Worm (Caenorhabditis elegans) whole organism, L2 larva: ENCODE data around the gene B0001.2.
"Not testable (repeated sequence)": the region's sequence is repeated elsewhere in the genome, so short reads cannot be mapped to it uniquely, and the experiment has no call there.

Experiments used
- R02D3.7 ChIP-seq: fragments of 150-350 bp; optimal IDR thresholded peaks from 2 replicates; lab custom pipeline; 2014; ENCODE audit warnings: missing biosample characterization, missing genetic modification characterization
- Y55F3AM.14 ChIP-seq: fragments of 200-800 bp; sonication (Bioruptor generic); optimal IDR thresholded peaks from 2 replicates; lab custom pipeline; 2018; ENCODE audit warnings: mild to moderate bottlenecking, missing genetic modification characterization, missing compliant biosample characterization
- alr-1 ChIP-seq: fragments of 150-350 bp; optimal IDR thresholded peaks from 2 replicates; lab custom pipeline; 2014; ENCODE audit warnings: missing biosample characterization, missing genetic modification characterization
- aly-2 ChIP-seq: fragments of 150-350 bp; optimal IDR thresholded peaks from 2 replicates; lab custom pipeline; 2014; ENCODE audit warnings: missing biosample characterization, missing genetic modification characterization
- blmp-1 ChIP-seq: sonication (generic microtip); optimal IDR thresholded peaks from 2 replicates; lab custom pipeline; 2017; ENCODE audit warnings: missing genetic modification characterization, mild to moderate bottlenecking, missing compliant biosample characterization, antibody characterized with exemption, moderate library complexity; ENCODE audit not compliant: insufficient read depth
- ceh-16 ChIP-seq: fragments of 150-350 bp; optimal IDR thresholded peaks from 2 replicates; lab custom pipeline; 2014; ENCODE audit warnings: missing biosample characterization, missing genetic modification characterization
- crh-2 ChIP-seq: sonication (generic microtip); optimal IDR thresholded peaks from 2 replicates; lab custom pipeline; 2017; ENCODE audit warnings: missing biosample characterization, missing genetic modification characterization
- dmd-4 ChIP-seq: sonication (generic microtip); optimal IDR thresholded peaks from 2 replicates; lab custom pipeline; 2017; ENCODE audit warnings: missing biosample characterization, missing genetic modification characterization
- elt-1 ChIP-seq: fragments of 150-350 bp; optimal IDR thresholded peaks from 2 replicates; lab custom pipeline; 2014; ENCODE audit warnings: missing biosample characterization, missing genetic modification characterization
- elt-3 ChIP-seq: sonication (generic microtip); optimal IDR thresholded peaks from 2 replicates; lab custom pipeline; 2017; ENCODE audit warnings: missing biosample characterization, missing genetic modification characterization
- fos-1 ChIP-seq: fragments of 150-350 bp; optimal IDR thresholded peaks from 2 replicates; lab custom pipeline; 2014; ENCODE audit warnings: missing biosample characterization, missing genetic modification characterization
- gmeb-1 ChIP-seq: fragments of 150-350 bp; optimal IDR thresholded peaks from 2 replicates; lab custom pipeline; 2014; ENCODE audit warnings: missing biosample characterization, missing genetic modification characterization
- lin-11 ChIP-seq: fragments of 150-350 bp; sonication (generic microtip); optimal IDR thresholded peaks from 2 replicates; lab custom pipeline; 2014; ENCODE audit warnings: missing biosample characterization, missing genetic modification characterization, inconsistent platforms, mixed read lengths
- lin-13 ChIP-seq: fragments of 150-350 bp; optimal IDR thresholded peaks from 2 replicates; lab custom pipeline; 2014; ENCODE audit warnings: missing biosample characterization, missing genetic modification reagents, missing genetic modification characterization
- lin-39 ChIP-seq: fragments of 150-350 bp; optimal IDR thresholded peaks from 2 replicates; lab custom pipeline; 2014; ENCODE audit warnings: missing biosample characterization, missing genetic modification reagents, missing genetic modification characterization
- lsy-2 ChIP-seq, 2 experiments: fragments of 150-350 bp in 1 of 2; sonication (generic microtip) in 1 of 2; optimal IDR thresholded peaks; 2 replicates each; lab custom pipeline; 2014 to 2017; ENCODE audit warnings: missing biosample characterization in 2 of 2, missing genetic modification characterization in 2 of 2
- mab-5 ChIP-seq: fragments of 150-350 bp; optimal IDR thresholded peaks from 2 replicates; lab custom pipeline; 2014; ENCODE audit warnings: missing biosample characterization, missing genetic modification characterization
- nhr-11 ChIP-seq: fragments of 150-350 bp; optimal IDR thresholded peaks from 2 replicates; lab custom pipeline; 2014; ENCODE audit warnings: missing biosample characterization, missing genetic modification characterization
- nhr-12 ChIP-seq: fragments of 150-350 bp; optimal IDR thresholded peaks from 2 replicates; lab custom pipeline; 2014; ENCODE audit warnings: missing biosample characterization, missing genetic modification characterization
- nhr-129 ChIP-seq: fragments of 150-350 bp; optimal IDR thresholded peaks from 2 replicates; lab custom pipeline; 2014; ENCODE audit warnings: missing biosample characterization, missing genetic modification characterization
- nhr-21 ChIP-seq: fragments of 150-350 bp; optimal IDR thresholded peaks from 2 replicates; lab custom pipeline; 2014; ENCODE audit warnings: missing biosample characterization, missing genetic modification characterization
- nhr-6 ChIP-seq: fragments of 150-350 bp; optimal IDR thresholded peaks from 2 replicates; lab custom pipeline; 2014; ENCODE audit warnings: missing biosample characterization, missing genetic modification characterization
- peb-1 ChIP-seq: fragments of 150-350 bp; optimal IDR thresholded peaks from 2 replicates; lab custom pipeline; 2014; ENCODE audit warnings: missing biosample characterization, missing genetic modification characterization
- sem-4 ChIP-seq: fragments of 150-350 bp; optimal IDR thresholded peaks from 2 replicates; lab custom pipeline; 2014; ENCODE audit warnings: missing biosample characterization, missing genetic modification reagents, missing genetic modification characterization
- skn-1 ChIP-seq: sonication (generic microtip); optimal IDR thresholded peaks from 2 replicates; lab custom pipeline; 2017; ENCODE audit warnings: missing biosample characterization, missing genetic modification characterization
- sma-3 ChIP-seq: sonication (generic microtip); optimal IDR thresholded peaks from 2 replicates; lab custom pipeline; 2016; ENCODE audit warnings: missing genetic modification reagents, missing genetic modification characterization, missing compliant biosample characterization
- sma-9 ChIP-seq, 2 experiments: fragments of 150-350 bp in 1 of 2; sonication (generic microtip) in 1 of 2; optimal IDR thresholded peaks; 2 replicates each; lab custom pipeline; 2014 to 2016; ENCODE audit warnings: missing genetic modification characterization in 2 of 2, mild to moderate bottlenecking in 1 of 2, missing biosample characterization in 1 of 2, missing compliant biosample characterization in 1 of 2, missing genetic modification reagents in 1 of 2, moderate library complexity in 1 of 2
- snpc-4 ChIP-seq: fragments of 150-350 bp; optimal IDR thresholded peaks from 2 replicates; lab custom pipeline; 2014; ENCODE audit warnings: missing biosample characterization, missing genetic modification characterization
- unc-55 ChIP-seq: fragments of 150-350 bp; sonication (generic microtip); optimal IDR thresholded peaks from 3 replicates; lab custom pipeline; 2014; ENCODE audit warnings: missing biosample characterization, missing genetic modification reagents, missing genetic modification characterization
- unc-62 ChIP-seq: fragments of 150-350 bp; optimal IDR thresholded peaks from 2 replicates; lab custom pipeline; 2014; ENCODE audit warnings: missing biosample characterization, missing genetic modification reagents, missing genetic modification characterization
- zag-1 ChIP-seq: fragments of 150-350 bp; optimal IDR thresholded peaks from 2 replicates; lab custom pipeline; 2014; ENCODE audit warnings: missing biosample characterization, missing genetic modification characterization
- ztf-1 ChIP-seq: fragments of 200-800 bp; sonication (Bioruptor generic); conservative IDR thresholded peaks from 2 replicates; pipeline ENCODE4 v1.3.6; 2022; ENCODE audit warnings: missing genetic modification characterization, missing compliant biosample characterization
- ztf-11 ChIP-seq: sonication (generic microtip); optimal IDR thresholded peaks from 2 replicates; lab custom pipeline; 2017; ENCODE audit warnings: missing biosample characterization, missing genetic modification characterization

B0001.2 gene

ce11 chrIV:12196608-12197007, 45.8 kb upstream of the B0001.2 start:
- peak; percentile 23 for TF ChIP-seq fos-1
- TF ChIP-seq alr-1 (tag; lab: Kevin White, UChicago) = no peak
- TF ChIP-seq elt-3 = no peak
- TF ChIP-seq nhr-129 = peak; percentile 17

DNA sequence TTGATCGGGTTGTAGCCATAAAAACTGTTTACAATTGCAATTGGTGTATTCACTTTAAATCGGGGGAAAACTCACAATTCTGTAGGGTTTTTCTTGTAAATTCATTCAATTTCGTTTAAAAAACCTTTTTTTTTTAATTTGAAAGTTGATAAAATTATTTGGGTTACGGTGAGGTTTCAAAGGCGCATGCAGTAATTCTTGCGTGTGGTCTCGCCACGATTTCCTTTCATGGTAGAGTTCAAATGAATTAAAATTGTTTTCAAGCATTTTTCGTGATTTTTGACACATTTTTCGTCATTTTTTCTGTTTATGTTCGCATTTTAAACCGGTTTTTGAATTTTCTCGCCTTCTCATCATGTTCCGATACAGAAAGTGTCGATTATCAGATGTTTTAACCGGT, 43.9 kb upstream of the B0001.2 start:
- no peak for TF ChIP-seq elt-3
- TF ChIP-seq unc-55 = no peak
- no peak for TF ChIP-seq lsy-2 (tag; optimal IDR thresholded peaks at IDR 0.05; lab: Kevin White, UChicago)
- no peak for TF ChIP-seq unc-62
- no peak for TF ChIP-seq aly-2 (tag; lab: Kevin White, UChicago)
- TF ChIP-seq zag-1 (tag; lab: Kevin White, UChicago) = no peak
- TF ChIP-seq R02D3.7 (tag; lab: Kevin White, UChicago) = no peak
- TF ChIP-seq dmd-4 (tag; lab: Kevin White, UChicago) = no peak
- TF ChIP-seq ztf-1 (GFP tag; lab: Robert Waterston, UW) = no peak
- TF ChIP-seq ceh-16 (tag; lab: Kevin White, UChicago) = no peak

ce11 chrIV:12193338-12193737, 42.6 kb upstream of the B0001.2 start:
- no peak for TF ChIP-seq nhr-12 (tag; lab: Kevin White, UChicago)
- TF ChIP-seq sem-4 (tag; lab: Kevin White, UChicago) = no peak
- TF ChIP-seq mab-5 (tag; lab: Kevin White, UChicago) = no peak
- TF ChIP-seq alr-1 (tag; lab: Kevin White, UChicago) = no peak
- TF ChIP-seq lin-11 (tag; lab: Kevin White, UChicago) = no peak
- TF ChIP-seq lin-39 (tag; lab: Kevin White, UChicago) = no peak
- no peak for TF ChIP-seq ztf-11
- no peak for TF ChIP-seq sma-9 (GFP tag; optimal IDR thresholded peaks at IDR 0.05; lab: Kevin White, UChicago)
- no peak for TF ChIP-seq sma-9 (tag; optimal IDR thresholded peaks at IDR 0.05; lab: Kevin White, UChicago)
- no peak for TF ChIP-seq dmd-4 (tag; lab: Kevin White, UChicago)
- TF ChIP-seq snpc-4 (tag; lab: Kevin White, UChicago) = no peak
- TF ChIP-seq gmeb-1 = no peak
- TF ChIP-seq Y55F3AM.14 (GFP tag; lab: Kevin White, UChicago) = no peak
- TF ChIP-seq zag-1 (tag; lab: Kevin White, UChicago) = no peak
- TF ChIP-seq ztf-1 (GFP tag; lab: Robert Waterston, UW) = no peak
- TF ChIP-seq nhr-21 (tag; lab: Kevin White, UChicago) = no peak
- no peak for TF ChIP-seq lin-13 (GFP tag; lab: Kevin White, UChicago)
- no peak for TF ChIP-seq blmp-1
- no peak for TF ChIP-seq unc-62
- TF ChIP-seq skn-1 (tag; lab: Kevin White, UChicago) = no peak
- TF ChIP-seq elt-1 = no peak

DNA sequence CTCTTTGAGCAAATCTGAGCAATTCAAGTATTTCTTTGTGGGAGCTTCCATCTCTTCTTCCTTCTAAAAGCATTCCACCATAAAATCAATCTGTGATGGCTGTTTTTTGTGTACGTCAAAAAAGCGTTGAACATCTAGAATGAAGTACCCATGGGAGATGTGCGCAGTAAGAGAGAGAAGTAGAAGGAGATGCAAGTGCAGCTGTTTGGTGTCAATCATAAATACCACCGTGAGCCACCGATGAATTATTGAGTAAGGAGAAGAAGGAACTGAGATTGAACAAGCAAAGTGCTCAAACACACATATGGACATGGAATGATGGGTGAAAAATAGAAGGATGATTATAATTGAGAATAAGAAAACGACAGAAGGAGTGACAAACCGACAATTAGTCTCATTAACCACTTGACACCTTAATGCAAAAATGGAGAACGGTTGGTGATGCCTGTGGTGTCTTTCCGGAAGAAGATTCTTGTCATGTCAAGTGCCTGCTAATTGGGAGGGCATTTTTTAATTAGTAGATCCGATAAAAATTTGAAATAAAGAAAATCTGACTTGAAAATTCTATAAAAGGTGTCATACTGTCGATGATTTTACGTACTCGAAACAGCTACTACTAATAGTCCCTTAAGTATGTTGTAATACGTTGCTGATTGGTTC, 41.5 kb upstream of the B0001.2 start:
- TF ChIP-seq blmp-1 = no peak
- no peak for TF ChIP-seq Y55F3AM.14 (GFP tag; lab: Kevin White, UChicago)
- TF ChIP-seq unc-55 = no peak
- TF ChIP-seq dmd-4 (tag; lab: Kevin White, UChicago) = no peak
- peak; percentile 21 for TF ChIP-seq mab-5 (tag; lab: Kevin White, UChicago)
- no peak for TF ChIP-seq aly-2 (tag; lab: Kevin White, UChicago)
- TF ChIP-seq nhr-11 (tag; lab: Kevin White, UChicago) = no peak
- peak; percentile 56 for TF ChIP-seq nhr-129
- TF ChIP-seq, all 48 proteins: peak for 2

- not testable (repeated sequence) for TF ChIP-seq nhr-6 (tag; lab: Kevin White, UChicago); elt-3; crh-2 (tag; lab: Kevin White, UChicago)
- TF ChIP-seq, all 48 proteins: peak for 0; not testable (repeated sequence) for 48
Observed at ce11 chrIV:12178235-12178634, 27.5 kb upstream of the B0001.2 start, which contains the start of gene nlr-1. Gene nlr-1 (minus strand): TSS chrIV:12178335.

DNA sequence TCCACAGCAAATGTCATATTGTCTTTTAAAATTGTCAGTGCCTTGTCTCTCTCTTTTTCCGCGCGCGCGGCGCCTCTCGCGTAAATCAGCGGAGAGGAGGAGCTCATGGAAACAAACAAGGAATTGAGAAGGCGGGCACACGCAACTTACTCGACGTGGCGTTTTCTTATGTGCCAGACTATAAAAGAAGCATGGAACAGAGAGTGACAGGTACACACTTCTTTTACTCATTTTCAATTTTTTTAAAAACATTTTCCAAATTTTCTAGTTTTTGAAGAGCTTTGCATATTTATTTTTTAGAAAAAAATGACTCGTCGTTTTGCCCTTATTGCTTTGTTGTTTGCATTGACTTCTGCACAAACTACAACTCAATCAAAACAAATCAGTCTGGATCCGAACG, 17.2 kb upstream of the B0001.2 start, which contains the start of gene F20B10.3:
F20B10.3 (plus strand) TSS at position 301 of the 400 bp plus-strand sequence.
- no peak for TF ChIP-seq peb-1 (tag; lab: Kevin White, UChicago)
- no peak for TF ChIP-seq lin-39 (tag; lab: Kevin White, UChicago)
- no peak for TF ChIP-seq elt-3
- TF ChIP-seq sma-3 (GFP tag; lab: Kevin White, UChicago) = no peak
- TF ChIP-seq nhr-12 (tag; lab: Kevin White, UChicago) = no peak
- no peak for TF ChIP-seq aly-2 (tag; lab: Kevin White, UChicago)
